Worm (Caenorhabditis elegans): ENCODE measurements around the gene str-187.

- TF ChIP-seq med-1 (GFP tag; optimal IDR thresholded peaks at IDR 0.05; ENCODE audit: insufficient read depth) = no peak
- TF ChIP-seq flt-1 (GFP tag; IDR thresholded peaks at IDR 0.05) = no peak
- no peak for TF ChIP-seq T22C8.4 (GFP tag; IDR thresholded peaks at IDR 0.05)
- no peak for TF ChIP-seq tab-1 (GFP tag; IDR thresholded peaks at IDR 0.05)
- TF ChIP-seq ztf-29 (GFP tag; IDR thresholded peaks at IDR 0.05) = no peak
- no peak for TF ChIP-seq ref-1 (GFP tag; conservative IDR thresholded peaks at IDR 0.05)
- TF ChIP-seq ztf-23 (GFP tag; IDR thresholded peaks at IDR 0.05) = no peak
- TF ChIP-seq cog-1 (tag; optimal IDR thresholded peaks at IDR 0.05) = no peak
Measured at ce11 chrIV:17237029-17237428, 28.4 kb upstream of the str-187 start.

All from whole organism, midembryonic.